Worm (Caenorhabditis elegans): ENCODE results near the gene let-23.
A peak's percentile ranks its signal among the peaks of the same experiment; 100 is the strongest.

let-23 gene

DNA sequence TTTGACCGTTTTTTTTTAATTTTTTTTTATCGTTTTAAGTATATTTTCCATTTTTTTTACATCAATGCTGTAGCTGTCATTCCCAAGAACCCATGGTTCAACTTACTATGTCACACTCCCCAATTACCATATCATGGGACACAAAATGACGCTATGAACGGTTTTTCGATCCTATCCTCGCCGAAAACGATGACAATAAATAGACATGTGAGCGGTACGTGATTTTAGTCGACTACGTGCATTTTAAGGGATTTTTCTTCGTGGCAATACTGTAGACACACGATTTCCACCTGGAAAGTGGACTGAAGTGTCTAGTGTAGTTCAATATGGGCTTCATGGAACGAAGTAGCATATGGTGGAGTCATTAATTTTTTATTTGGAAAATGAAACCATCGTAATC lies 41.0 kb upstream of the let-23 start (continued):
- no peak for TF ChIP-seq nhr-11 (tag; optimal IDR thresholded peaks at IDR 0.05)
- TF ChIP-seq F26F4.8 (GFP tag; conservative IDR thresholded peaks at IDR 0.05), result no peak
- no peak for TF ChIP-seq ceh-62 (tag; optimal IDR thresholded peaks at IDR 0.05)
- no peak for TF ChIP-seq daf-16 (GFP tag; optimal IDR thresholded peaks at IDR 0.05)
- no peak for TF ChIP-seq daf-16 (tag; optimal IDR thresholded peaks at IDR 0.05)
- TF ChIP-seq php-3 (GFP tag; IDR thresholded peaks at IDR 0.05), result no peak
- TF ChIP-seq mep-1 (tag; optimal IDR thresholded peaks at IDR 0.05), result no peak
- no peak for TF ChIP-seq pha-4 (GFP tag; IDR thresholded peaks at IDR 0.05)
- no peak for TF ChIP-seq pha-4 (tag; optimal IDR thresholded peaks at IDR 0.05)
- TF ChIP-seq hlh-30 (tag; optimal IDR thresholded peaks at IDR 0.05; ENCODE audit: insufficient read depth), result peak; percentile 76
- TF ChIP-seq nhr-102 (tag; optimal IDR thresholded peaks at IDR 0.05), result no peak
- TF ChIP-seq lsy-2 (tag; optimal IDR thresholded peaks at IDR 0.05), result no peak
- no peak for TF ChIP-seq jun-1 (tag; optimal IDR thresholded peaks at IDR 0.05)
- TF ChIP-seq aha-1 (tag), result peak; percentile 63
- no peak for TF ChIP-seq ctbp-1 (GFP tag; IDR thresholded peaks at IDR 0.05)
- TF ChIP-seq arid-1 (GFP tag; conservative IDR thresholded peaks at IDR 0.05), result no peak
- TF ChIP-seq hif-1 (tag; optimal IDR thresholded peaks at IDR 0.05), result peak; percentile 97 to 98
- TF ChIP-seq zfp-2 (tag; optimal IDR thresholded peaks at IDR 0.05), result no peak

- no peak for TF ChIP-seq daf-16 (GFP tag; optimal IDR thresholded peaks at IDR 0.05)
- TF ChIP-seq daf-16 (tag; optimal IDR thresholded peaks at IDR 0.05), result peak; percentile 16
- peak; percentile 96 for TF ChIP-seq pqm-1 (tag; optimal IDR thresholded peaks at IDR 0.05)
- peak; percentile 85 for TF ChIP-seq dmd-6 (GFP tag; IDR thresholded peaks at IDR 0.05)
- no peak for TF ChIP-seq saeg-2 (GFP tag; IDR thresholded peaks at IDR 0.05)
- TF ChIP-seq ztf-7 (tag; optimal IDR thresholded peaks at IDR 0.05), result peak; percentile 86
- TF ChIP-seq dmd-8 (GFP tag; IDR thresholded peaks at IDR 0.05), result no peak
- peak; percentile 75 for TF ChIP-seq dve-1 (tag; optimal IDR thresholded peaks at IDR 0.05; ENCODE audit: insufficient read depth)
- TF ChIP-seq hlh-30 (tag; optimal IDR thresholded peaks at IDR 0.05; ENCODE audit: insufficient read depth), result peak; percentile 20
- no peak for TF ChIP-seq ctbp-1 (GFP tag; IDR thresholded peaks at IDR 0.05)
- TF ChIP-seq nhr-111 (GFP tag; optimal IDR thresholded peaks at IDR 0.05), result no peak
- no peak for TF ChIP-seq T26A8.4 (GFP tag; IDR thresholded peaks at IDR 0.05)
- peak; percentile 52 for TF ChIP-seq hlh-11 (tag; optimal IDR thresholded peaks at IDR 0.05)
- peak; percentile 53 for TF ChIP-seq nhr-28 (tag; optimal IDR thresholded peaks at IDR 0.05)
- no peak for TF ChIP-seq lin-1 (GFP tag; IDR thresholded peaks at IDR 0.05)
- peak; percentile 81 for TF ChIP-seq aha-1 (tag)
- peak; percentile 74 for TF ChIP-seq php-3 (GFP tag; IDR thresholded peaks at IDR 0.05)
- TF ChIP-seq hif-1 (tag; optimal IDR thresholded peaks at IDR 0.05), result peak in 1 of 2 experiments; percentile 64
- peak; percentile 6 for TF ChIP-seq nhr-6 (tag; optimal IDR thresholded peaks at IDR 0.05)
- TF ChIP-seq gei-8 (GFP tag; optimal IDR thresholded peaks at IDR 0.05), result no peak
- peak in 1 of 2 experiments; percentile 22 for TF ChIP-seq lsy-2 (tag; optimal IDR thresholded peaks at IDR 0.05)
- TF ChIP-seq vab-7 (GFP tag; IDR thresholded peaks at IDR 0.05), result no peak
- peak; percentile 6 for TF ChIP-seq mep-1 (tag; optimal IDR thresholded peaks at IDR 0.05)
Observed at ce11 chrII:9157125-9157524, 40.2 kb upstream of the let-23 start.

ce11 chrII:9158029-9158428 lies 39.3 kb upstream of the let-23 start, which contains the start of gene oac-54:
Gene oac-54, plus strand, starts transcription at chrII:9158111.
- peak; percentile 39 for TF ChIP-seq dmd-6 (GFP tag; IDR thresholded peaks at IDR 0.05)
- peak; percentile 4 to 65 for TF ChIP-seq hif-1 (tag; optimal IDR thresholded peaks at IDR 0.05)
- no peak for TF ChIP-seq fkh-10 (GFP tag; optimal IDR thresholded peaks at IDR 0.05)
- TF ChIP-seq aha-1 (tag), result peak; percentile 95
- no peak for TF ChIP-seq F10B5.3 (tag; optimal IDR thresholded peaks at IDR 0.05)
- TF ChIP-seq lin-13 (GFP tag; optimal IDR thresholded peaks at IDR 0.05), result no peak
- TF ChIP-seq lin-29 (GFP tag; IDR thresholded peaks at IDR 0.05), result no peak
- TF ChIP-seq nhr-111 (GFP tag; optimal IDR thresholded peaks at IDR 0.05), result no peak
- no peak for TF ChIP-seq ceh-62 (tag; optimal IDR thresholded peaks at IDR 0.05)
- TF ChIP-seq zip-11 (GFP tag; IDR thresholded peaks at IDR 0.05), result no peak
- no peak for TF ChIP-seq hlh-11 (tag; optimal IDR thresholded peaks at IDR 0.05)
